Worm (Caenorhabditis elegans): Measurements from ENCODE around the gene F40A3.4.

The F40A3.4 gene

DNA sequence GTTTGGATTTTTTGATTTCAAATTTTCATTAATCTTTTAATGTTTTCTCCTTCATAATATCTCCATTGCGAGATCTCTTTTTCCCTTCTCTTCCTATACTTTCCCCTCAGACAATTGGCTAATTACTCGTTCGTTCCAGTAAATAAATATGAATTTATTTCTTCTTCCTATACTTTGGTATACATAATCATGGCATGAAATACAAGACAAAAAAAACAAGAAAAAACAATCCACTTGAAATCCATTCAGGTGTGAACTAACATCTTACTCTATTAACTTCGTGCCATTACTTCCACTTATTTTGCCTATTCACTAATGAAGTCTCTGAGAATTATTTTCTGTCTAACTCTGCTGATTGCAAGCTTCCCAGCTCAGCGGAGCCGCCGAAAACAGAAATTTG is 33.3 kb upstream of the F40A3.4 start, which contains the start of gene grd-8:
Gene grd-8, plus strand, starts transcription at position 301 of the 400 bp plus-strand sequence.
- no peak for TF ChIP-seq flt-1 (GFP tag; IDR thresholded peaks at IDR 0.05)
- TF ChIP-seq hmg-4 (GFP tag; optimal IDR thresholded peaks at IDR 0.05) = no peak
- TF ChIP-seq hnd-1 (tag; optimal IDR thresholded peaks at IDR 0.05) = no peak
- TF ChIP-seq tra-4 (tag; optimal IDR thresholded peaks at IDR 0.05) = no peak
- no peak for TF ChIP-seq tbx-11 (GFP tag; IDR thresholded peaks at IDR 0.05)
- no peak for TF ChIP-seq ceh-36 (tag; optimal IDR thresholded peaks at IDR 0.05)
- no peak for TF ChIP-seq B0310.2 (tag; optimal IDR thresholded peaks at IDR 0.05)
- no peak for TF ChIP-seq tbx-37 (GFP tag; conservative IDR thresholded peaks at IDR 0.05)
- no peak for TF ChIP-seq ets-7 (tag; optimal IDR thresholded peaks at IDR 0.05)
- no peak for TF ChIP-seq hmbx-1 (tag; optimal IDR thresholded peaks at IDR 0.05)
- TF ChIP-seq ceh-13 (GFP tag; optimal IDR thresholded peaks at IDR 0.05) = no peak

DNA sequence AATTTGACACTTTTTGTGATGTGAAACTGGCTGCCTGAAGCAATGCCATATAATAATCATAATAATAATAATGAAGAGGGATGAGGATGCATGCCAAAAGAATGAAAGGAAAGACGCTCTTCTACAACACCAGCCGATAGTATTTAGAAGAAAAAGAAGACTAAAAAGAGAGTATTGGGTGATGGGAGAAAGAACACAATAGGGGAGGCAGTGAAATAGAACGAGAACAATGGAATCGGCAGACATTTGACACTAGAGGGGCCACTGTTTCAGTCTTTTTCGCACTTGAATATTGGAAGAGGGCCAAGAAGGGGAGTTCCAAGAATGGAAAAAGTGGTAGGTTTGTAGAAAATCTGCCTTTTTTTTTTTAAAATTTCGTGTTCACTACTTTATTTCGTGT is 28.4 kb upstream of the F40A3.4 start, which contains the start of gene memo-1:
Gene memo-1, minus strand, starts transcription at position 2 of the 400 bp plus-strand sequence.
- TF ChIP-seq scrt-1 (GFP tag; IDR thresholded peaks at IDR 0.05) (no peak), ceh-13 (GFP tag; optimal IDR thresholded peaks at IDR 0.05) (no peak), flt-1 (GFP tag; IDR thresholded peaks at IDR 0.05) (no peak), hmbx-1 (tag; optimal IDR thresholded peaks at IDR 0.05) (no peak), hmg-4 (GFP tag; optimal IDR thresholded peaks at IDR 0.05) (no peak), tra-4 (tag; optimal IDR thresholded peaks at IDR 0.05) (no peak), ets-7 (tag; optimal IDR thresholded peaks at IDR 0.05) (no peak), ama-1 (optimal IDR thresholded peaks at IDR 0.05) (no peak), B0310.2 (tag; optimal IDR thresholded peaks at IDR 0.05) (no peak), tbx-37 (GFP tag; conservative IDR thresholded peaks at IDR 0.05) (no peak), pes-1 (GFP tag; IDR thresholded peaks at IDR 0.05) (no peak), tbx-11 (GFP tag; IDR thresholded peaks at IDR 0.05) (no peak), F13C5.2 (tag; optimal IDR thresholded peaks at IDR 0.05) (no peak), aly-1 (tag; optimal IDR thresholded peaks at IDR 0.05) (no peak), sea-1 (GFP tag; conservative IDR thresholded peaks at IDR 0.05) (no peak)

DNA sequence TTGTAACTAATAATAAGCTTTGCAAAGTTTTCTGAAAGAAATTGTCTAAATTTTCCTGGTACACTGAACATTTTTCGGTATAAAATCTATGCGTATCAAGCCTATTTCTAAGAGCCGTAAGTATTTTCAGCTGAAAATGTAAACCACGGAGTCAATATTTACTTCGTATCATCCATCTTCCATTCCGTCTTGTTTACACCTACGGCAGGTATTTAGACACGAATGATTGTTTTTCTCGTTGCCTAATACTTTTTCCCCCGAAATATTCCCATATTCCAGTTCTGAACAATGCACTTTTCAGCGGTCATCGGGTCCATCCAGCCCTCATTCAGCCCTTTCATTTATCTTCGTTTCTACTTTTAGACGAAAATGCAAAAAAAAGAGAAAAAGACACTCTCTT is 27.9 kb upstream of the F40A3.4 start:
- TF ChIP-seq ama-1 (optimal IDR thresholded peaks at IDR 0.05) (no peak), tbx-11 (GFP tag; IDR thresholded peaks at IDR 0.05) (no peak), ets-7 (tag; optimal IDR thresholded peaks at IDR 0.05) (no peak), scrt-1 (GFP tag; IDR thresholded peaks at IDR 0.05) (no peak), hnd-1 (tag; optimal IDR thresholded peaks at IDR 0.05) (no peak), hmbx-1 (tag; optimal IDR thresholded peaks at IDR 0.05) (no peak), flt-1 (GFP tag; IDR thresholded peaks at IDR 0.05) (no peak), ceh-13 (GFP tag; optimal IDR thresholded peaks at IDR 0.05) (no peak), tbx-37 (GFP tag; conservative IDR thresholded peaks at IDR 0.05) (no peak), sea-1 (GFP tag; conservative IDR thresholded peaks at IDR 0.05) (no peak), F13C5.2 (tag; optimal IDR thresholded peaks at IDR 0.05) (no peak), pes-1 (GFP tag; IDR thresholded peaks at IDR 0.05) (no peak), hmg-4 (GFP tag; optimal IDR thresholded peaks at IDR 0.05) (no peak), aly-1 (tag; optimal IDR thresholded peaks at IDR 0.05) (no peak), B0310.2 (tag; optimal IDR thresholded peaks at IDR 0.05) (no peak), tra-4 (tag; optimal IDR thresholded peaks at IDR 0.05) (no peak), ceh-36 (tag; optimal IDR thresholded peaks at IDR 0.05) (no peak)

DNA sequence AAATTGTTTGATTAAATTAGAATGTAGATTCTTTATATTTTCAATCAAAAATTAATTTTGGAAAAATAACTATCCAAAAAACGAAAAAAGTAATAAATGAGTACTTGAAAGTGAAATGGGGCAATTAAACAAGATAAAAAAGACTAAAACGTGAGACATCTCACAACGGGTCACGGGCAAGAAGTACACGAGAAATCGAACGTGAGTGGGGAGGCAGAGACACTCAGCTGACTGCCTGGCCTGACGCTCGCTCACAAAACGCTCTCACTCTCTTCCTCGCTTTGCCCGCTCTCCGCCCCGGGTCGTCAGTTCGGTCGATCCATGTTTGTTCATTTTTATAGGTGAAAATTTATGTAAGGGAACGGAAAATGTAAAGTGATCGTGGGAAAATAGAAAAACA is 27.3 kb upstream of the F40A3.4 start:
- TF ChIP-seq tra-4 (tag; optimal IDR thresholded peaks at IDR 0.05) = no peak
- peak; percentile 1 for TF ChIP-seq hmg-4 (GFP tag; optimal IDR thresholded peaks at IDR 0.05)
- TF ChIP-seq sea-1 (GFP tag; conservative IDR thresholded peaks at IDR 0.05) = 0 out of 2 replicates have a peak, but pooled peaks have one; percentile 7
- no peak for TF ChIP-seq F13C5.2 (tag; optimal IDR thresholded peaks at IDR 0.05)
- TF ChIP-seq aly-1 (tag; optimal IDR thresholded peaks at IDR 0.05) = no peak
- TF ChIP-seq ceh-13 (GFP tag; optimal IDR thresholded peaks at IDR 0.05) = no peak
- TF ChIP-seq tbx-37 (GFP tag; conservative IDR thresholded peaks at IDR 0.05) = no peak
- no peak for TF ChIP-seq flt-1 (GFP tag; IDR thresholded peaks at IDR 0.05)
- TF ChIP-seq tbx-11 (GFP tag; IDR thresholded peaks at IDR 0.05) = no peak
- TF ChIP-seq hmbx-1 (tag; optimal IDR thresholded peaks at IDR 0.05) = no peak
- no peak for TF ChIP-seq ets-7 (tag; optimal IDR thresholded peaks at IDR 0.05)
- no peak for TF ChIP-seq B0310.2 (tag; optimal IDR thresholded peaks at IDR 0.05)
- TF ChIP-seq scrt-1 (GFP tag; IDR thresholded peaks at IDR 0.05) = 0 out of 2 replicates have a peak, but pooled peaks have one; percentile 7

DNA sequence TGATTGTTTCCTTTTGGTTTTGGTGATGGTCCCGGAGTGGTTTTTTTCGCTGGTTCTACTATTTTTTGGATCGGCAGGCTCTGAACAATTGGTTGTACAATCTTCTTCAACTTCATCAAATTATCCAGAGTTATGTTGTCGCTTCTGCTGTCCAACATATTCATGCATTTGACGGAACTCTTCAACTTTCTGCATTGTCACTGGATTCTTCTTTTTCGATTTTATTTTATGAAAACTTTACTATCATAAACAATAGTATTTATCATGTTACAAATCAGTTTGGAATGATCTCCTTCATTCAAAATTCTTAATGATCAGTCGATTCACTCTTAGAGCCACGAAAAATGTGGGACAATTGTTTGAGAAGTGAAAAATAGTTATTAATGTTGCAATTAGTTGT is 23.5 kb upstream of the F40A3.4 start:
- TF ChIP-seq hmg-4 (GFP tag; optimal IDR thresholded peaks at IDR 0.05) = no peak
- no peak for TF ChIP-seq ets-7 (tag; optimal IDR thresholded peaks at IDR 0.05)
- TF ChIP-seq pes-1 (GFP tag; IDR thresholded peaks at IDR 0.05) = no peak
- no peak for TF ChIP-seq ceh-13 (GFP tag; optimal IDR thresholded peaks at IDR 0.05)
- TF ChIP-seq hnd-1 (tag; optimal IDR thresholded peaks at IDR 0.05) = no peak
- no peak for TF ChIP-seq tbx-11 (GFP tag; IDR thresholded peaks at IDR 0.05)
- TF ChIP-seq aly-1 (tag; optimal IDR thresholded peaks at IDR 0.05) = no peak
- no peak for TF ChIP-seq ama-1 (optimal IDR thresholded peaks at IDR 0.05)
- TF ChIP-seq ceh-36 (tag; optimal IDR thresholded peaks at IDR 0.05) = no peak
- no peak for TF ChIP-seq F13C5.2 (tag; optimal IDR thresholded peaks at IDR 0.05)
- no peak for TF ChIP-seq hmbx-1 (tag; optimal IDR thresholded peaks at IDR 0.05)

DNA sequence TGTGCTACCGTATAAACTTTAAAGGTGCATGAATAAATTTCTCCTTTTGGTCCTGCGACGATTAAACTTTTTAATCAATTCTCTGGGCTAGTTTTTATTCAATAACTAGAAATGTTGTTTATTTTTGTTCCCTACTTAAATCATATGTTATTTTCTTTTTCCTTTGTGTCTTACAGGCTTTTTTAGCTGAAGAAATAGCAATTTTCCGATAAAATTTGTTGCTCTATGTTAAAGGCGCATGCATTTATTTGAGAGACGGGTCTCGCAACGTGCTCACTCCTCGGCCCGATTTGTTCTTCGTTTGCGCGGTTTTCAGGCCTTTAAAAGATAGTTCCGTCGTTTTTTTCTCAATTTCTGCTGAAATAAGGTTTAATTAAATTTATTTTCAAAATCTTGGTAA is 21.7 kb upstream of the F40A3.4 start:
- no peak for TF ChIP-seq ama-1 (optimal IDR thresholded peaks at IDR 0.05)

DNA sequence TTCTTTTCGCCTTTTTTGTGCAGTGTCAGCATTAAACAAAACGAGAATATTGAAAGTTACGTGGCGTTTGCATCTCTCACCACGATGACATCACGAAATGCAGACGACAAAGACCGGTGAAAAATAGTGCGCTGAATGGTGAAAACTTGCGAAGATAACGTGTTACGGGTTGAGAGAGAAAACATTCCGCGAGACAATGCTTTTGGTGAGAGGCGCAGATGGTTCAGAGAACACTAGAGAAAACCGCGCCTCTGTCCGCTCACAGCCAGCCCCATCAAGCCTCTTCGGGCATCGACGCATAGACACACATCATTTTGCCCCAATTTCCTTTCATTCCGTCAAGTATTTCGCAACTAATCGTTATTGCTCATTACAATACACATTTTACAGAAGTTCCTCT is 21.0 kb upstream of the F40A3.4 start, which contains the start of the genes C37C3.9 and C37C3.18:
Gene C37C3.9, minus strand, starts transcription at position 98 of the 400 bp plus-strand sequence.
Gene C37C3.18, plus strand, starts transcription at position 391 of the 400 bp plus-strand sequence.
- TF ChIP-seq F13C5.2 (tag; optimal IDR thresholded peaks at IDR 0.05) (peak; percentile 75), ets-7 (tag; optimal IDR thresholded peaks at IDR 0.05) (no peak), B0310.2 (tag; optimal IDR thresholded peaks at IDR 0.05) (no peak), ama-1 (optimal IDR thresholded peaks at IDR 0.05) (no peak), aly-1 (tag; optimal IDR thresholded peaks at IDR 0.05) (no peak), sea-1 (GFP tag; conservative IDR thresholded peaks at IDR 0.05) (no peak), tra-4 (tag; optimal IDR thresholded peaks at IDR 0.05) (no peak), hnd-1 (tag; optimal IDR thresholded peaks at IDR 0.05) (no peak), ceh-13 (GFP tag; optimal IDR thresholded peaks at IDR 0.05) (no peak), hmg-4 (GFP tag; optimal IDR thresholded peaks at IDR 0.05) (peak; percentile 25), tbx-11 (GFP tag; IDR thresholded peaks at IDR 0.05) (no peak), ceh-36 (tag; optimal IDR thresholded peaks at IDR 0.05) (no peak)
